Fruit fly (Drosophila melanogaster): ENCODE data around the gene CG13293.
A peak's percentile ranks its signal among the peaks of the same experiment; 100 is the strongest.

The CG13293 gene

dm6 chr3L:6074975-6075692, 7.5 kb upstream of the CG13293 start, which contains the start of the genes CG13295 and CG6610 (continued):
- TF ChIP-seq lab (GFP tag; optimal IDR thresholded peaks at IDR 0.05) (peak; percentile 61), CG3995 (GFP tag; optimal IDR thresholded peaks at IDR 0.05) (no peak), CG6175 (GFP tag; IDR thresholded peaks at IDR 0.05) (no peak), danr (GFP tag; IDR thresholded peaks at IDR 0.05) (no peak), CG11560 (tag; IDR thresholded peaks at IDR 0.05) (no peak), CG6654 (GFP tag; optimal IDR thresholded peaks at IDR 0.05) (no peak), CG7963 (GFP tag; IDR thresholded peaks at IDR 0.05; ENCODE audit: partially characterized antibody) (no peak), chif (GFP tag; optimal IDR thresholded peaks at IDR 0.05) (peak in 1 of 2 experiments; percentile 37), Dip3 (GFP tag; optimal IDR thresholded peaks at IDR 0.05) (peak; percentile 45), CG11696 (GFP tag; IDR thresholded peaks at IDR 0.05) (no peak), grau (tag; optimal IDR thresholded peaks at IDR 0.05) (peak; percentile 73), cwo (GFP tag; optimal IDR thresholded peaks at IDR 0.05) (no peak), CG4404 (GFP tag; IDR thresholded peaks at IDR 0.05) (peak; percentile 42; the same call in 1 of the 2 replicates), peb (GFP tag; IDR thresholded peaks at IDR 0.05) (0 out of 2 replicates have a peak, but pooled peaks have one; percentile 14), pan (optimal IDR thresholded peaks at IDR 0.05) (no peak), pan (GFP tag; optimal IDR thresholded peaks at IDR 0.05 in 1 of 2, IDR thresholded peaks at IDR 0.05 in 1 of 2) (no peak), CG8765 (GFP tag; IDR thresholded peaks at IDR 0.05) (no peak), CG3065 (GFP tag; optimal IDR thresholded peaks at IDR 0.05) (no peak), NfI (GFP tag; optimal IDR thresholded peaks at IDR 0.05) (peak; percentile 61), gcm (GFP tag; optimal IDR thresholded peaks at IDR 0.05) (peak; percentile 11), da (GFP tag; optimal IDR thresholded peaks at IDR 0.05) (no peak), Abd-B (GFP tag; optimal IDR thresholded peaks at IDR 0.05) (peak; percentile 50), CG9727 (GFP tag; optimal IDR thresholded peaks at IDR 0.05) (peak; percentile 67), CG6854 (GFP tag; optimal IDR thresholded peaks at IDR 0.05) (no peak), CG18262 (tag; optimal IDR thresholded peaks at IDR 0.05) (peak; percentile 51), CG2199 (GFP tag; IDR thresholded peaks at IDR 0.05) (no peak), Max (GFP tag; optimal IDR thresholded peaks at IDR 0.05) (peak; percentile 19), stc (GFP tag; IDR thresholded peaks at IDR 0.05) (no peak), bcd (GFP tag; optimal IDR thresholded peaks at IDR 0.05) (peak; percentile 58), dati (GFP tag; IDR thresholded peaks at IDR 0.05) (no peak), gcm2 (GFP tag; optimal IDR thresholded peaks at IDR 0.05) (peak; percentile 24), her (GFP tag; optimal IDR thresholded peaks at IDR 0.05) (no peak), kay (GFP tag; optimal IDR thresholded peaks at IDR 0.05) (no peak), CG1603 (tag; optimal IDR thresholded peaks at IDR 0.05) (no peak), CG13894 (tag; optimal IDR thresholded peaks at IDR 0.05) (peak; percentile 62), CG14860 (GFP tag; IDR thresholded peaks at IDR 0.05; ENCODE audit: partially characterized antibody) (no peak), Hey (tag; optimal IDR thresholded peaks at IDR 0.05) (no peak), lbe (GFP tag; optimal IDR thresholded peaks at IDR 0.05) (no peak), prd (optimal IDR thresholded peaks at IDR 0.05) (no peak), prd (GFP tag; IDR thresholded peaks at IDR 0.05) (peak; percentile 75), oc (tag; optimal IDR thresholded peaks at IDR 0.05) (no peak), CG14667 (GFP tag; IDR thresholded peaks at IDR 0.05) (peak; percentile 46; the same call in 1 of the 2 replicates), al (GFP tag; IDR thresholded peaks at IDR 0.05) (peak; percentile 63), Fer2 (tag; optimal IDR thresholded peaks at IDR 0.05) (peak; percentile 65), Bdp1 (GFP tag; optimal IDR thresholded peaks at IDR 0.05) (no peak), mam (GFP tag; optimal IDR thresholded peaks at IDR 0.05) (peak; percentile 67), CG10147 (GFP tag; optimal IDR thresholded peaks at IDR 0.05) (peak; percentile 50), abd-A (tag; optimal IDR thresholded peaks at IDR 0.05) (no peak), CG34422 (GFP tag; IDR thresholded peaks at IDR 0.05) (0 out of 3 replicates have a peak, but pooled peaks have one; percentile 21), CG10654 (GFP tag; optimal IDR thresholded peaks at IDR 0.05) (peak; percentile 20)
